Worm (Caenorhabditis elegans) whole organism, L1 larva: ENCODE results near the gene Y59H11AM.4.

Experiments
- C04F5.9 ChIP-seq: sonication (generic microtip); optimal IDR thresholded peaks from 2 replicates; lab custom pipeline; 2016; ENCODE audit warnings: missing genetic modification characterization, missing compliant biosample characterization
- C16A3.4 ChIP-seq: fragments of 150-350 bp; optimal IDR thresholded peaks from 2 replicates; lab custom pipeline; 2014; ENCODE audit warnings: missing biosample characterization, missing genetic modification characterization
- C34B4.2 ChIP-seq: sonication (generic microtip); optimal IDR thresholded peaks from 2 replicates; lab custom pipeline; 2017; ENCODE audit warnings: mild to moderate bottlenecking, missing genetic modification characterization, missing compliant biosample characterization
- F16B12.6 ChIP-seq: fragments of 150-350 bp; optimal IDR thresholded peaks from 2 replicates; lab custom pipeline; 2014; ENCODE audit warnings: missing biosample characterization, missing genetic modification characterization
- Y116A8C.19 ChIP-seq: sonication (generic microtip); optimal IDR thresholded peaks from 2 replicates; lab custom pipeline; 2016; ENCODE audit warnings: missing compliant biosample characterization, missing genetic modification characterization, borderline replicate concordance
- aly-2 ChIP-seq: fragments of 150-350 bp; optimal IDR thresholded peaks from 2 replicates; lab custom pipeline; 2014; ENCODE audit warnings: missing biosample characterization, missing genetic modification characterization
- blmp-1 ChIP-seq: fragments of 150-350 bp; optimal IDR thresholded peaks from 2 replicates; lab custom pipeline; 2014; ENCODE audit warnings: missing biosample characterization, missing genetic modification characterization
- ceh-63 ChIP-seq: fragments of 200-800 bp; sonication (Bioruptor generic); optimal IDR thresholded peaks from 2 replicates; lab custom pipeline; 2018; ENCODE audit warnings: mild to moderate bottlenecking, missing genetic modification characterization, missing compliant biosample characterization
- ceh-8 ChIP-seq: fragments of 200-800 bp; sonication (Bioruptor generic); optimal IDR thresholded peaks from 2 replicates; lab custom pipeline; 2018; ENCODE audit warnings: mild to moderate bottlenecking, missing genetic modification characterization, moderate library complexity, missing compliant biosample characterization
- ceh-82 ChIP-seq, 3 experiments: fragments of 150-350 bp in 1 of 3; sonication (generic microtip) in 2 of 3; optimal IDR thresholded peaks; 2 replicates each; lab custom pipeline; 2014 to 2017; ENCODE audit warnings: missing biosample characterization in 3 of 3, missing genetic modification characterization in 3 of 3
- ceh-88 ChIP-seq: fragments of 200-800 bp; sonication (Bioruptor generic); IDR thresholded peaks from 2 replicates; pipeline ENCODE4 v1.3.6; 2022; ENCODE audit warnings: missing genetic modification characterization, missing compliant biosample characterization
- dsc-1 ChIP-seq: sonication (generic microtip); optimal IDR thresholded peaks from 2 replicates; lab custom pipeline; 2016; ENCODE audit warnings: mild to moderate bottlenecking, missing genetic modification characterization, missing compliant biosample characterization
- efl-1 ChIP-seq, 4 experiments: fragments of 150-350 bp; optimal IDR thresholded peaks in 3 of 4; peaks in 1 of 4; 1 replicate in 1 of 4; 2 replicates in 3 of 4; lab custom pipeline; 2014; ENCODE audit warnings: missing biosample characterization in 2 of 4, missing genetic modification characterization in 2 of 4, missing genetic modification reagents in 2 of 4
- efl-3 ChIP-seq: fragments of 200-800 bp; sonication (Bioruptor generic); optimal IDR thresholded peaks from 2 replicates; lab custom pipeline; 2018; ENCODE audit warnings: mild to moderate bottlenecking, missing genetic modification characterization, missing compliant biosample characterization
- egl-13 ChIP-seq: sonication (generic microtip); optimal IDR thresholded peaks from 2 replicates; lab custom pipeline; 2016; ENCODE audit warnings: missing genotype, missing genetic modification reagents, missing genetic modification characterization, missing compliant biosample characterization
- elt-2 ChIP-seq: sonication (generic microtip); optimal IDR thresholded peaks from 2 replicates; lab custom pipeline; 2016; ENCODE audit warnings: missing genetic modification characterization, mild to moderate bottlenecking, inconsistent platforms, missing compliant biosample characterization, missing genetic modification reagents
- ets-5 ChIP-seq: fragments of 200-800 bp; sonication (Bioruptor generic); IDR thresholded peaks from 2 replicates; pipeline ENCODE4 v1.3.6; 2022; ENCODE audit warnings: missing genetic modification characterization, missing compliant biosample characterization
- fkh-8 ChIP-seq: sonication (generic microtip); optimal IDR thresholded peaks from 2 replicates; lab custom pipeline; 2016; ENCODE audit warnings: mild to moderate bottlenecking, missing genetic modification characterization, missing compliant biosample characterization
- fos-1 ChIP-seq: fragments of 150-350 bp; optimal IDR thresholded peaks from 2 replicates; lab custom pipeline; 2014; ENCODE audit warnings: missing biosample characterization, missing genetic modification characterization
- grh-1 ChIP-seq: fragments of 200-800 bp; sonication (Bioruptor generic); IDR thresholded peaks from 2 replicates; pipeline ENCODE4 v1.3.6; 2022; ENCODE audit warnings: missing genetic modification reagents, missing genetic modification characterization, missing compliant biosample characterization
- hlh-4 ChIP-seq: sonication (generic microtip); optimal IDR thresholded peaks from 2 replicates; lab custom pipeline; 2016; ENCODE audit warnings: mild to moderate bottlenecking, missing genetic modification characterization, missing compliant biosample characterization
- irx-1 ChIP-seq: sonication (generic microtip); optimal IDR thresholded peaks from 2 replicates; lab custom pipeline; 2016; ENCODE audit warnings: missing genetic modification characterization, missing compliant biosample characterization
- jun-1 ChIP-seq: fragments of 150-350 bp; optimal IDR thresholded peaks from 2 replicates; lab custom pipeline; 2014; ENCODE audit warnings: missing biosample characterization, missing genetic modification reagents, missing genetic modification characterization
- lin-13 ChIP-seq: fragments of 150-350 bp; optimal IDR thresholded peaks from 2 replicates; lab custom pipeline; 2014; ENCODE audit warnings: missing biosample characterization, missing genetic modification reagents, missing genetic modification characterization
- lin-35 ChIP-seq, 2 experiments: fragments of 150-350 bp; optimal IDR thresholded peaks; 2 replicates each; lab custom pipeline; 2014; ENCODE audit warnings: missing biosample characterization in 2 of 2, missing genetic modification characterization in 2 of 2, missing genetic modification reagents in 2 of 2
- lin-39 ChIP-seq: fragments of 150-350 bp; optimal IDR thresholded peaks from 2 replicates; lab custom pipeline; 2014; ENCODE audit warnings: missing biosample characterization, missing genetic modification reagents, missing genetic modification characterization
- mab-9 ChIP-seq: fragments of 200-800 bp; sonication (Bioruptor generic); IDR thresholded peaks from 2 replicates; pipeline ENCODE4 v1.3.6; 2022; ENCODE audit warnings: missing genetic modification reagents, missing genetic modification characterization, missing compliant biosample characterization
- mdl-1 ChIP-seq, 2 experiments: fragments of 150-350 bp; optimal IDR thresholded peaks; 2 replicates each; lab custom pipeline; 2014 to 2017; ENCODE audit warnings: missing biosample characterization in 2 of 2, missing genetic modification characterization in 2 of 2, inconsistent platforms in 1 of 2
- mep-1 ChIP-seq: fragments of 150-350 bp; optimal IDR thresholded peaks from 2 replicates; lab custom pipeline; 2014; ENCODE audit warnings: missing biosample characterization, missing genetic modification characterization
- nhr-11 ChIP-seq: fragments of 150-350 bp; optimal IDR thresholded peaks from 2 replicates; lab custom pipeline; 2014; ENCODE audit warnings: missing biosample characterization, missing genetic modification characterization
- nhr-12 ChIP-seq: sonication (generic microtip); optimal IDR thresholded peaks from 2 replicates; lab custom pipeline; 2017; ENCODE audit warnings: missing biosample characterization, missing genetic modification characterization
- nhr-237 ChIP-seq: fragments of 150-350 bp; optimal IDR thresholded peaks from 2 replicates; lab custom pipeline; 2014; ENCODE audit warnings: missing biosample characterization, missing genetic modification characterization
- nhr-47 ChIP-seq: sonication (generic microtip); optimal IDR thresholded peaks from 2 replicates; lab custom pipeline; 2016; ENCODE audit warnings: mild to moderate bottlenecking, missing genetic modification characterization, moderate library complexity, missing compliant biosample characterization
- nhr-71 ChIP-seq: sonication (generic microtip); optimal IDR thresholded peaks from 2 replicates; lab custom pipeline; 2016; ENCODE audit warnings: mild to moderate bottlenecking, missing genetic modification characterization, moderate library complexity, missing compliant biosample characterization
- nhr-76 ChIP-seq: sonication (generic microtip); optimal IDR thresholded peaks from 2 replicates; lab custom pipeline; 2017; ENCODE audit warnings: missing biosample characterization, missing genetic modification characterization
- nhr-84 ChIP-seq: sonication (generic microtip); optimal IDR thresholded peaks from 2 replicates; lab custom pipeline; 2017; ENCODE audit warnings: missing biosample characterization, missing genetic modification characterization
- nhr-85 ChIP-seq: sonication (generic microtip); peaks from one replicate; lab custom pipeline; 2016; ENCODE audit warnings: missing genetic modification characterization, inconsistent platforms, missing compliant biosample characterization
- pag-3 ChIP-seq: sonication (generic microtip); optimal IDR thresholded peaks from 2 replicates; lab custom pipeline; 2017; ENCODE audit warnings: missing genetic modification characterization, mild to moderate bottlenecking, missing compliant biosample characterization, antibody characterized with exemption, borderline replicate concordance; ENCODE audit not compliant: insufficient read depth
- rnt-1 ChIP-seq: sonication (generic microtip); optimal IDR thresholded peaks from 2 replicates; lab custom pipeline; 2016; ENCODE audit warnings: mild to moderate bottlenecking, missing genetic modification characterization, moderate library complexity, missing compliant biosample characterization
- skn-1 ChIP-seq: fragments of 150-350 bp; optimal IDR thresholded peaks from 2 replicates; lab custom pipeline; 2014; ENCODE audit warnings: missing biosample characterization, missing genetic modification characterization
- sox-4 ChIP-seq: sonication (generic microtip); optimal IDR thresholded peaks from 2 replicates; lab custom pipeline; 2016; ENCODE audit warnings: missing genetic modification characterization, missing compliant biosample characterization
- sptf-1 ChIP-seq: fragments of 150-350 bp; optimal IDR thresholded peaks from 2 replicates; lab custom pipeline; 2014; ENCODE audit warnings: missing biosample characterization, missing genetic modification characterization
- sup-37 ChIP-seq: fragments of 200-800 bp; sonication (Bioruptor generic); optimal IDR thresholded peaks from 2 replicates; lab custom pipeline; 2018; ENCODE audit warnings: mild to moderate bottlenecking, missing genetic modification characterization, missing compliant biosample characterization
- tbx-2 ChIP-seq: sonication (generic microtip); optimal IDR thresholded peaks from 2 replicates; lab custom pipeline; 2016; ENCODE audit warnings: missing genetic modification characterization, missing compliant biosample characterization
- unc-130 ChIP-seq: fragments of 150-350 bp; optimal IDR thresholded peaks from 2 replicates; lab custom pipeline; 2017; ENCODE audit warnings: missing biosample characterization, missing genetic modification characterization, inconsistent platforms
- unc-30 ChIP-seq: sonication (generic microtip); optimal IDR thresholded peaks from 2 replicates; lab custom pipeline; 2017; ENCODE audit warnings: missing biosample characterization, missing genetic modification characterization
- unc-62 ChIP-seq: fragments of 150-350 bp; optimal IDR thresholded peaks from 2 replicates; lab custom pipeline; 2014; ENCODE audit warnings: missing biosample characterization, missing genetic modification reagents, missing genetic modification characterization
- unc-86 ChIP-seq: sonication (generic microtip); optimal IDR thresholded peaks from 2 replicates; lab custom pipeline; 2016; ENCODE audit warnings: missing genetic modification characterization, missing compliant biosample characterization
- unc-98 ChIP-seq: fragments of 200-800 bp; sonication (Bioruptor generic); IDR thresholded peaks from 2 replicates; pipeline ENCODE4 v1.3.6; 2022; ENCODE audit warnings: missing genetic modification characterization, missing compliant biosample characterization
- xbp-1 ChIP-seq: sonication (generic microtip); optimal IDR thresholded peaks from 2 replicates; lab custom pipeline; 2016; ENCODE audit warnings: missing genetic modification characterization, missing compliant biosample characterization
- zag-1 ChIP-seq: fragments of 150-350 bp; optimal IDR thresholded peaks from 2 replicates; lab custom pipeline; 2014; ENCODE audit warnings: missing biosample characterization, missing genetic modification characterization
- zip-4 ChIP-seq: fragments of 200-800 bp; sonication (Bioruptor generic); optimal IDR thresholded peaks from 2 replicates; lab custom pipeline; 2018; ENCODE audit warnings: mild to moderate bottlenecking, missing genetic modification characterization, moderate library complexity, missing compliant biosample characterization
- ztf-4 ChIP-seq: fragments of 150-350 bp; optimal IDR thresholded peaks from 2 replicates; lab custom pipeline; 2014; ENCODE audit warnings: missing biosample characterization, missing genetic modification characterization

Gene Y59H11AM.4

DNA sequence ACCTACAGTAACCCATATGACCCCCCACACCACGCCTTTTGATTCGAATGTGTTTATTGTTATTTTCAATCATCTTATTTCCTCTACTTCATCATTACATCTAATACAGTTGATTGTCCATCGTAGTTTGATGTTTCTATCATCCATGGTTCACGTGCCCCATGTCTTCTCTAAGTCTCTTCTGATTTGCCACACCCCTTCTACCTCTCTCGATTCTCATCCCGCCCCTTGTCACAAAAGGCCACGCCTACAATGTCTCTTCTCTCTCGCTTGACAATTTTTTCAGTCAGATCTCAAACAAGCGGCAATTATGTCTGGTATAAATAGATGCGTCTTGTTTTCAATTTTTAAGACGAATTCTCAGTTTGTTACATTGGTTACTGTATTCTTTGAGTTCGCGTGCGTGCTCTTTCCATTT lies 35.1 kb downstream of the Y59H11AM.4 start (continued):
- no peak for TF ChIP-seq nhr-11
- no peak for TF ChIP-seq sptf-1 (tag; lab: Kevin White, UChicago)
- no peak for TF ChIP-seq unc-30 (tag; lab: Kevin White, UChicago)
- no peak for TF ChIP-seq ztf-4
- TF ChIP-seq grh-1 (GFP tag; lab: Robert Waterston, UW) = 0 out of 2 replicates have a peak, but pooled peaks have one; percentile 14
- no peak for TF ChIP-seq unc-62 (GFP tag; lab: Kevin White, UChicago)
- peak; percentile 36 to 93 for TF ChIP-seq mdl-1 (tag; optimal IDR thresholded peaks at IDR 0.05; lab: Kevin White, UChicago)
- peak; percentile 30 for TF ChIP-seq mep-1 (tag; lab: Kevin White, UChicago)
- no peak for TF ChIP-seq C04F5.9 (tag; lab: Kevin White, UChicago)
- no peak for TF ChIP-seq ceh-82 (tag; optimal IDR thresholded peaks at IDR 0.05; lab: Kevin White, UChicago)
- no peak for TF ChIP-seq unc-98 (GFP tag; lab: Robert Waterston, UW)
- peak; percentile 31 for TF ChIP-seq C16A3.4 (tag; lab: Kevin White, UChicago)
- no peak for TF ChIP-seq nhr-12
- peak; percentile 55 for TF ChIP-seq blmp-1 (tag; lab: Kevin White, UChicago)
- TF ChIP-seq lin-39 = no peak
- TF ChIP-seq zag-1 (tag; lab: Kevin White, UChicago) = no peak
- no peak for TF ChIP-seq Y116A8C.19 (tag; lab: Kevin White, UChicago)
- TF ChIP-seq mab-9 (GFP tag; lab: Robert Waterston, UW) = no peak
- TF ChIP-seq lin-35 (GFP tag; optimal IDR thresholded peaks at IDR 0.05; lab: Kevin White, UChicago) = peak in 1 of 2 experiments; percentile 74
- TF ChIP-seq unc-130 (tag; lab: Kevin White, UChicago) = peak; percentile 43
- TF ChIP-seq nhr-76 = no peak
- TF ChIP-seq F16B12.6 = no peak
- TF ChIP-seq aly-2 (tag; lab: Kevin White, UChicago) = no peak
- TF ChIP-seq pag-3 (tag; lab: Kevin White, UChicago) = no peak
- peak; percentile 5 for TF ChIP-seq irx-1
- no peak for TF ChIP-seq ceh-63 (GFP tag; lab: Kevin White, UChicago)
- TF ChIP-seq jun-1 (tag; lab: Kevin White, UChicago) = no peak
- TF ChIP-seq nhr-71 (tag; lab: Kevin White, UChicago) = peak; percentile 92
- no peak for TF ChIP-seq efl-3 (GFP tag; lab: Kevin White, UChicago)
- TF ChIP-seq nhr-47 = peak; percentile 21
- TF ChIP-seq zip-4 (GFP tag; lab: Kevin White, UChicago) = no peak
- TF ChIP-seq xbp-1 (tag; lab: Kevin White, UChicago) = peak; percentile 8
- TF ChIP-seq elt-2 (tag; lab: Kevin White, UChicago) = peak; percentile 61
- no peak for TF ChIP-seq C34B4.2 (tag; lab: Kevin White, UChicago)
- peak; percentile 43 for TF ChIP-seq rnt-1 (tag; lab: Kevin White, UChicago)
- TF ChIP-seq unc-86 (tag; lab: Kevin White, UChicago) = no peak
- TF ChIP-seq sup-37 = no peak
- TF ChIP-seq nhr-237 (tag; lab: Kevin White, UChicago) = no peak
- no peak for TF ChIP-seq nhr-84
- TF ChIP-seq skn-1 (tag; lab: Kevin White, UChicago) = no peak
- TF ChIP-seq ceh-88 (GFP tag; lab: Robert Waterston, UW) = 0 out of 2 replicates have a peak, but pooled peaks have one; percentile 23
- no peak for TF ChIP-seq lin-13
- TF ChIP-seq ets-5 (GFP tag; lab: Robert Waterston, UW) = no peak
- TF ChIP-seq nhr-85 (tag; lab: Kevin White, UChicago) = peak; percentile 94
- peak in 1 of 2 experiments; percentile 9 for TF ChIP-seq efl-1 (optimal IDR thresholded peaks at IDR 0.05; lab: Kevin White, UChicago)
- TF ChIP-seq efl-1 (GFP tag; optimal IDR thresholded peaks at IDR 0.05 in 1 of 2; lab: Kevin White, UChicago) = no peak
- TF ChIP-seq tbx-2 (tag; lab: Kevin White, UChicago) = peak; percentile 66
- no peak for TF ChIP-seq fos-1
- TF ChIP-seq dsc-1 (tag; lab: Kevin White, UChicago) = no peak
- TF ChIP-seq hlh-4 (tag; lab: Kevin White, UChicago) = no peak
- no peak for TF ChIP-seq egl-13 (tag; lab: Kevin White, UChicago)
- TF ChIP-seq fkh-8 = no peak
- TF ChIP-seq sox-4 (tag; lab: Kevin White, UChicago) = no peak
- no peak for TF ChIP-seq ceh-8 (GFP tag; lab: Kevin White, UChicago)
